Fruit fly (Drosophila melanogaster): Measurements from ENCODE around the gene CG33494.

The CG33494 gene

DNA sequence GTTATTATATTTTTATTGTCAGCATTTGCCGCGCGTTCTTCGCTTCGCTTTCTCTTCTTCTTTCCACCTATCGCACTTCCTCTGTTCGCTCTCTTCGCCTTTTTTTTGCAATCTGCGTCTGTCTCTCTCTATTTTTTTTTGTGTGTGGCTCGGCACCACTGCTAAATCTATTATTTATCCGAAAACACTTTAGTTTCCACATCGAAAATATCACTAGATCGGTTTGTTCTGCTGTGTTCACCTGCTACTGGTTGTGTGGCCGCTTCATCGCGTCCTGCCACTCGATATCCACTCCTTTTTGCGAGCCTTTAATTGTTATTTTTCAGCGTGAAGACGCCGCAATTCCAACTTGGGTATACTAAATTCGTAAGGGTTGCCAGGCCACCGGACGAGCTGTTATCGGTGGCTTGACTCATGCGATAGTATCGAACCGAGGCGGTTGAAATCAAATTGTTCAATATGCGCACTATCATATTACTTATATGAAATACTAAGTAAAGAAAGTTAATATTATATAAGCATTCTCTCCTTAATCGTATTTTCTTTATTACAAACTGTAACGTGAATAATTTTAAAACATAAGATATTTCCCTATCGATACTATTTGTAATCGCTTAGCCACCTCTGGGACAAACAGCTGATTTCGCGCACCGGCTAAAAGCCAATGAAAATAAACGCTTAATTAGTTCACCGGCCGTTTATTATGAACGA, 12.3 kb downstream of the CG33494 start, which contains the start of the genes XNP, CG42488 and CG5116 (continued):
- TF ChIP-seq CG6813 (GFP tag; optimal IDR thresholded peaks at IDR 0.05) (no peak), CG3065 (GFP tag; optimal IDR thresholded peaks at IDR 0.05) (no peak), Hmx (GFP tag; optimal IDR thresholded peaks at IDR 0.05) (no peak), chn (GFP tag; optimal IDR thresholded peaks at IDR 0.05) (peak; percentile 40), CG8388 (GFP tag; optimal IDR thresholded peaks at IDR 0.05) (peak; percentile 19), Opbp (GFP tag; IDR thresholded peaks at IDR 0.05; ENCODE audit: partially characterized antibody) (peak; percentile 97), Kr (GFP tag; optimal IDR thresholded peaks at IDR 0.05) (no peak), Side (GFP tag; optimal IDR thresholded peaks at IDR 0.05) (no peak), Med (GFP tag) (peak; percentile 91), CG8359 (GFP tag; optimal IDR thresholded peaks at IDR 0.05; ENCODE audit: borderline replicate concordance) (no peak)

DNA sequence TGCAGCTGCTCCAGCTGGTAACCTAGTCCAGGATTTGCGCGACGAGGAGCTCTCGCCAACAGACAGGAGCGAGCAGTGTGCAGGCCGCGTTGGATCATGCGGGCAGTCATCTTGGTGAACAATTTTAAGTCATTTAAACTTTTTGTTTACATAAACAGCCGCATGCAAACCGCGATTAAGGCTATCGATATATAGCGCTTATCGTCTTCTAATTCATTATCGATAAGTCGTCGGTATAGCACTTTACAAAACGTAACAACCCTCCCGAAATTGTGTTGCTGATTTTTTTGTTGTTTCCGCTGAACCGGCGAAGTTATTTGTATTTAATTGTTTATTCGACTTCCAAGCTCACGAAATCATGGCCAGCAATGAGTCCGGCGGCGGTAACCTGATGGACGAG, 18.2 kb downstream of the CG33494 start, which contains the start of the genes CG4553 and MED28:
Gene CG4553 (minus strand): TSS at position 172 of the 400 bp plus-strand sequence.
Gene MED28 (plus strand): TSS at position 260 of the 400 bp plus-strand sequence.
- no peak for TF ChIP-seq Fer3 (tag; optimal IDR thresholded peaks at IDR 0.05)
- no peak for TF ChIP-seq crc (GFP tag; optimal IDR thresholded peaks at IDR 0.05)
- TF ChIP-seq CG31441 (GFP tag; IDR thresholded peaks at IDR 0.05) = no peak
- TF ChIP-seq Dref (GFP tag; IDR thresholded peaks at IDR 0.05) = peak; percentile 85
- TF ChIP-seq Camta (GFP tag; optimal IDR thresholded peaks at IDR 0.05) = no peak
- TF ChIP-seq CG30403 (GFP tag; optimal IDR thresholded peaks at IDR 0.05) = no peak
- no peak for TF ChIP-seq ac (GFP tag; optimal IDR thresholded peaks at IDR 0.05)
- TF ChIP-seq kah (GFP tag; optimal IDR thresholded peaks at IDR 0.05) = no peak
- TF ChIP-seq az2 (GFP tag; optimal IDR thresholded peaks at IDR 0.05) = no peak
- TF ChIP-seq CG2129 (GFP tag; IDR thresholded peaks at IDR 0.05; ENCODE audit: partially characterized antibody) = peak; percentile 55
- no peak for TF ChIP-seq shn (GFP tag; optimal IDR thresholded peaks at IDR 0.05)
- peak; percentile 75 for TF ChIP-seq CG7963 (GFP tag; IDR thresholded peaks at IDR 0.05; ENCODE audit: partially characterized antibody)
- TF ChIP-seq Max (GFP tag; optimal IDR thresholded peaks at IDR 0.05) = peak; percentile 3
- no peak for TF ChIP-seq CG3847 (GFP tag; IDR thresholded peaks at IDR 0.05)
- TF ChIP-seq CrebB (tag; optimal IDR thresholded peaks at IDR 0.05) = no peak
- TF ChIP-seq Dad (GFP tag; optimal IDR thresholded peaks at IDR 0.05) = no peak
- no peak for TF ChIP-seq CG16779 (GFP tag; IDR thresholded peaks at IDR 0.05)
- TF ChIP-seq Poxn (GFP tag; IDR thresholded peaks at IDR 0.05) = no peak
- no peak for TF ChIP-seq CG13775 (GFP tag; optimal IDR thresholded peaks at IDR 0.05)
- no peak for TF ChIP-seq Hr51 (GFP tag; optimal IDR thresholded peaks at IDR 0.05)
- no peak for TF ChIP-seq Ets65A (GFP tag)
- peak; percentile 91 for TF ChIP-seq Doc3 (GFP tag; IDR thresholded peaks at IDR 0.05; ENCODE audit: partially characterized antibody)
- peak; percentile 22 for TF ChIP-seq CG34376 (GFP tag; optimal IDR thresholded peaks at IDR 0.05)
- TF ChIP-seq CG42726 (GFP tag; IDR thresholded peaks at IDR 0.05; ENCODE audit: partially characterized antibody) = peak; percentile 64; the same call in 1 of the 2 replicates
- no peak for TF ChIP-seq CG6683 (GFP tag; optimal IDR thresholded peaks at IDR 0.05)
- TF ChIP-seq Ets97D (GFP tag; optimal IDR thresholded peaks at IDR 0.05) = peak; percentile 60
- no peak for TF ChIP-seq CG2199 (GFP tag; IDR thresholded peaks at IDR 0.05)
- no peak for TF ChIP-seq CG6765 (GFP tag; optimal IDR thresholded peaks at IDR 0.05)
- no peak for TF ChIP-seq CG7556 (GFP tag; optimal IDR thresholded peaks at IDR 0.05)
- no peak for TF ChIP-seq Antp (GFP tag; optimal IDR thresholded peaks at IDR 0.05)
- TF ChIP-seq Hey (tag; optimal IDR thresholded peaks at IDR 0.05) = no peak
- TF ChIP-seq NFAT (GFP tag; IDR thresholded peaks at IDR 0.05) = no peak
- 0 out of 2 replicates have a peak, but pooled peaks have one; percentile 28 for TF ChIP-seq vvl (GFP tag; IDR thresholded peaks at IDR 0.05)
- no peak for TF ChIP-seq trh (GFP tag; optimal IDR thresholded peaks at IDR 0.05)
- 0 out of 2 replicates have a peak, but pooled peaks have one; percentile 8 for TF ChIP-seq Rfx (GFP tag; IDR thresholded peaks at IDR 0.05)
- no peak for TF ChIP-seq CG31224 (GFP tag; IDR thresholded peaks at IDR 0.05)
- TF ChIP-seq salm (tag; optimal IDR thresholded peaks at IDR 0.05) = no peak
- TF ChIP-seq CoRest (tag; optimal IDR thresholded peaks at IDR 0.05) = no peak
- peak; percentile 1 for TF ChIP-seq CG10267 (tag; optimal IDR thresholded peaks at IDR 0.05)
